Worm (Caenorhabditis elegans) whole organism, L4 larva: Measurements from ENCODE around the gene ins-17.
A peak's percentile ranks its signal among the peaks of the same experiment; 100 is the strongest.

Experiments used
- ceh-32 ChIP-seq: sonication (generic microtip); optimal IDR thresholded peaks from 2 replicates; lab custom pipeline; 2016; ENCODE audit warnings: mild to moderate bottlenecking, missing genetic modification characterization, missing compliant biosample characterization; ENCODE audit not compliant: poor library complexity
- fos-1 ChIP-seq: fragments of 150-350 bp; optimal IDR thresholded peaks from 2 replicates; lab custom pipeline; 2014; ENCODE audit warnings: missing biosample characterization, missing genetic modification characterization
- lim-7 ChIP-seq: fragments of 200-800 bp; sonication (Bioruptor generic); IDR thresholded peaks from 2 replicates; pipeline ENCODE4 v1.3.6; 2022; ENCODE audit warnings: missing genetic modification characterization, missing compliant biosample characterization
- lin-29 ChIP-seq: fragments of 200-800 bp; sonication (Bioruptor generic); IDR thresholded peaks from 2 replicates; pipeline ENCODE4 v1.3.6; 2022; ENCODE audit warnings: missing genetic modification reagents, missing genetic modification characterization, missing compliant biosample characterization
- nhr-11 ChIP-seq: fragments of 150-350 bp; optimal IDR thresholded peaks from 2 replicates; lab custom pipeline; 2014; ENCODE audit warnings: missing biosample characterization, missing genetic modification characterization

DNA sequence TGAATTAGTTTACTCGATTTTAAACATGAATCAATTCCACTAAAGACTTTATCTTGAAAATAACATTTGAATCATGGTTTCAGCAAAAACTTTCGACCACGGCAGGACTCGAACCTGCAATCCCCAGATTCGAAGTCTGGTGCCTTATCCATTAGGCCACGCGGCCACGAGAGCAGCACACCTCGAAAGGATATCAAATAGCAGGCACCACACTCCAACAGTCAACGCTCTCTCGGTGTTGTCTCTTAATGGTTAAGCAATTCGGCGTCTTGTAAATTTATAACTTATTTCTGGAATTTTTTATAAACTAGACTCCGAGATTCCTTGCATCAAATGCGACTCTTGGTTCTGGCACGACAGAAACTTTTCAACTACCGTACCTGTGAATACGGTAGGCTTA is 6.6 kb downstream of the ins-17 start:
- TF ChIP-seq lim-7 (GFP tag; lab: Robert Waterston, UW) (peak; percentile 84), lin-29 (GFP tag; lab: Robert Waterston, UW) (no peak), fos-1 (tag; lab: Kevin White, UChicago) (no peak), ceh-32 (tag; lab: Kevin White, UChicago) (no peak), nhr-11 (no peak)
